Worm (Caenorhabditis elegans) whole organism, young adult: ENCODE results near the gene F58A6.1.

Source experiments
- B0019.2 ChIP-seq: fragments of 200-800 bp; sonication (Bioruptor generic); conservative IDR thresholded peaks from 2 replicates; pipeline ENCODE4 v1.3.6; 2022; ENCODE audit warnings: missing genetic modification reagents, missing genetic modification characterization, missing compliant biosample characterization
- F52B5.7 ChIP-seq: sonication (generic microtip); optimal IDR thresholded peaks from 2 replicates; lab custom pipeline; 2016; ENCODE audit warnings: mild to moderate bottlenecking, missing genetic modification characterization, missing compliant biosample characterization
- F57A8.1 ChIP-seq: fragments of 200-800 bp; sonication (Bioruptor generic); optimal IDR thresholded peaks from 2 replicates; lab custom pipeline; 2018; ENCODE audit warnings: mild to moderate bottlenecking, missing genetic modification characterization, moderate library complexity, missing compliant biosample characterization
- K12H6.12 ChIP-seq: fragments of 200-800 bp; sonication (Bioruptor generic); optimal IDR thresholded peaks from 2 replicates; lab custom pipeline; 2018; ENCODE audit warnings: mild to moderate bottlenecking, missing genetic modification characterization, missing compliant biosample characterization
- Y53F4B.3 ChIP-seq: fragments of 200-800 bp; sonication (Bioruptor generic); IDR thresholded peaks from 2 replicates; pipeline ENCODE4 v1.3.6; 2022; ENCODE audit warnings: missing genetic modification reagents, missing genetic modification characterization, missing compliant biosample characterization
- Y56A3A.18 ChIP-seq: fragments of 200-800 bp; sonication (Bioruptor generic); IDR thresholded peaks from 2 replicates; pipeline ENCODE4 v1.3.6; 2022; ENCODE audit warnings: missing genetic modification reagents, missing genetic modification characterization, missing compliant biosample characterization
- Y67H2A.10 ChIP-seq: fragments of 200-800 bp; sonication (Bioruptor generic); conservative IDR thresholded peaks from 2 replicates; pipeline ENCODE4 v1.3.6; 2022; ENCODE audit warnings: missing genetic modification reagents, missing genetic modification characterization, missing compliant biosample characterization
- attf-3 ChIP-seq: fragments of 200-800 bp; sonication (Bioruptor generic); conservative IDR thresholded peaks from 2 replicates; pipeline ENCODE4 v1.3.6; 2022; ENCODE audit warnings: missing genetic modification reagents, missing genetic modification characterization, missing compliant biosample characterization
- ccch-3 ChIP-seq: fragments of 200-800 bp; sonication (Bioruptor generic); optimal IDR thresholded peaks from 2 replicates; lab custom pipeline; 2018; ENCODE audit warnings: mild to moderate bottlenecking, missing genetic modification characterization, missing compliant biosample characterization
- cebp-1 ChIP-seq, 2 experiments: fragments of 200-800 bp in 1 of 2; sonication (Bioruptor generic) in 1 of 2; sonication (generic microtip) in 1 of 2; IDR thresholded peaks in 1 of 2; optimal IDR thresholded peaks in 1 of 2; 2 replicates each; pipeline versions ENCODE4 v1.3.6 to Lab custom; 2017 to 2022; ENCODE audit warnings: missing compliant biosample characterization in 2 of 2, missing genetic modification characterization in 2 of 2, mild to moderate bottlenecking in 1 of 2, missing genetic modification reagents in 1 of 2, moderate library complexity in 1 of 2
- ceh-100 ChIP-seq: fragments of 200-800 bp; sonication (Bioruptor generic); IDR thresholded peaks from 2 replicates; pipeline ENCODE4 v1.3.6; 2022; ENCODE audit warnings: missing genetic modification reagents, missing genetic modification characterization, missing compliant biosample characterization
- ceh-27 ChIP-seq: fragments of 200-800 bp; sonication (Bioruptor generic); optimal IDR thresholded peaks from 2 replicates; lab custom pipeline; 2018; ENCODE audit warnings: mild to moderate bottlenecking, missing genetic modification characterization, moderate library complexity, missing compliant biosample characterization
- ceh-91 ChIP-seq: fragments of 200-800 bp; sonication (Bioruptor generic); IDR thresholded peaks from 2 replicates; pipeline ENCODE4 v1.3.6; 2022; ENCODE audit warnings: missing genetic modification reagents, missing genetic modification characterization, missing compliant biosample characterization
- die-1 ChIP-seq: sonication (generic microtip); optimal IDR thresholded peaks from 2 replicates; lab custom pipeline; 2016; ENCODE audit warnings: missing genotype, mild to moderate bottlenecking, missing genetic modification characterization, missing compliant biosample characterization
- dox-1 ChIP-seq: fragments of 200-800 bp; sonication (Bioruptor generic); IDR thresholded peaks from 2 replicates; pipeline ENCODE4 v1.3.6; 2022; ENCODE audit warnings: missing genetic modification reagents, missing genetic modification characterization, missing compliant biosample characterization
- egrh-3 ChIP-seq: fragments of 200-800 bp; sonication (Bioruptor generic); IDR thresholded peaks from 2 replicates; pipeline ENCODE4 v1.3.6; 2022; ENCODE audit warnings: missing genetic modification reagents, missing genetic modification characterization, missing compliant biosample characterization
- ekl-4 ChIP-seq: fragments of 200-800 bp; sonication (Bioruptor generic); IDR thresholded peaks from 2 replicates; pipeline ENCODE4 v1.3.6; 2022; ENCODE audit warnings: missing genetic modification reagents, missing genetic modification characterization, missing compliant biosample characterization
- fkh-3 ChIP-seq: sonication (generic microtip); optimal IDR thresholded peaks from 2 replicates; lab custom pipeline; 2016; ENCODE audit warnings: mild to moderate bottlenecking, missing genetic modification characterization, missing compliant biosample characterization
- gei-17 ChIP-seq: fragments of 200-800 bp; sonication (Bioruptor generic); optimal IDR thresholded peaks from 2 replicates; lab custom pipeline; 2018; ENCODE audit warnings: mild to moderate bottlenecking, missing genetic modification characterization, missing compliant biosample characterization
- hlh-12 ChIP-seq: sonication (generic microtip); optimal IDR thresholded peaks from 2 replicates; lab custom pipeline; 2016; ENCODE audit warnings: missing genetic modification characterization, missing compliant biosample characterization
- hmg-20 ChIP-seq: fragments of 200-800 bp; sonication (Bioruptor generic); IDR thresholded peaks from 2 replicates; pipeline ENCODE4 v1.3.6; 2022; ENCODE audit warnings: missing genetic modification reagents, missing genetic modification characterization, missing compliant biosample characterization
- madf-10 ChIP-seq: sonication (generic microtip); optimal IDR thresholded peaks from 2 replicates; lab custom pipeline; 2016; ENCODE audit warnings: mild to moderate bottlenecking, missing genetic modification characterization, missing compliant biosample characterization
- mel-28 ChIP-seq: sonication (generic microtip); optimal IDR thresholded peaks from 2 replicates; lab custom pipeline; 2016; ENCODE audit warnings: borderline replicate concordance, mild to moderate bottlenecking, missing genetic modification characterization, missing compliant biosample characterization
- nhr-120 ChIP-seq: fragments of 200-800 bp; sonication (Bioruptor generic); IDR thresholded peaks from 2 replicates; pipeline ENCODE4 v1.3.6; 2022; ENCODE audit warnings: missing genetic modification characterization, missing compliant biosample characterization
- nhr-90 ChIP-seq: sonication (generic microtip); optimal IDR thresholded peaks from 2 replicates; lab custom pipeline; 2016; ENCODE audit warnings: missing genotype, mild to moderate bottlenecking, missing genetic modification characterization, missing compliant biosample characterization
- rec-8 ChIP-seq, 2 experiments: sonication (generic microtip); optimal IDR thresholded peaks; 2 replicates each; lab custom pipeline; 2016; ENCODE audit warnings: mild to moderate bottlenecking in 2 of 2, missing genetic modification characterization in 2 of 2, missing genetic modification reagents in 2 of 2, missing genotype in 2 of 2, missing biosample characterization in 1 of 2, missing compliant biosample characterization in 1 of 2, moderate library complexity in 1 of 2
- repo-1 ChIP-seq: sonication (generic microtip); optimal IDR thresholded peaks from 2 replicates; lab custom pipeline; 2017; ENCODE audit warnings: mild to moderate bottlenecking, missing genetic modification characterization, missing compliant biosample characterization
- snpc-1.3 ChIP-seq: sonication (generic microtip); optimal IDR thresholded peaks from 2 replicates; lab custom pipeline; 2017; ENCODE audit warnings: missing genetic modification characterization, mild to moderate bottlenecking, missing compliant biosample characterization, antibody characterized with exemption, moderate library complexity, missing genotype, missing genetic modification reagents; ENCODE audit not compliant: insufficient read depth
- snpc-4 ChIP-seq, 5 experiments: fragments of 150-350 bp in 1 of 5; sonication (generic microtip) in 4 of 5; optimal IDR thresholded peaks; 2 replicates each; lab custom pipeline; 2014 to 2018; ENCODE audit warnings: missing genetic modification characterization in 5 of 5, missing biosample characterization in 3 of 5, antibody characterized with exemption in 2 of 5, mild to moderate bottlenecking in 2 of 5, missing compliant biosample characterization in 2 of 5, missing genotype in 2 of 5, moderate library complexity in 2 of 5, missing genetic modification reagents in 1 of 5
- sptf-2 ChIP-seq: fragments of 200-800 bp; sonication (Bioruptor generic); optimal IDR thresholded peaks from 2 replicates; lab custom pipeline; 2018; ENCODE audit warnings: mild to moderate bottlenecking, missing genetic modification characterization, missing compliant biosample characterization
- tbx-9 ChIP-seq: sonication (generic microtip); optimal IDR thresholded peaks from 2 replicates; lab custom pipeline; 2016; ENCODE audit warnings: borderline replicate concordance, missing genetic modification characterization, inconsistent platforms, missing compliant biosample characterization
- tlf-1 ChIP-seq: fragments of 200-800 bp; sonication (Bioruptor generic); optimal IDR thresholded peaks from 2 replicates; lab custom pipeline; 2018; ENCODE audit warnings: mild to moderate bottlenecking, missing genetic modification characterization, missing compliant biosample characterization
- unc-62 ChIP-seq: fragments of 150-350 bp; optimal IDR thresholded peaks from 2 replicates; lab custom pipeline; 2014; ENCODE audit warnings: missing biosample characterization, missing genetic modification reagents, missing genetic modification characterization
- xnd-1 ChIP-seq: sonication (generic microtip); optimal IDR thresholded peaks from 2 replicates; lab custom pipeline; 2016; ENCODE audit warnings: missing genotype, missing genetic modification reagents, missing genetic modification characterization, missing compliant biosample characterization
- zim-3 ChIP-seq: sonication (generic microtip); optimal IDR thresholded peaks from 2 replicates; lab custom pipeline; 2017; ENCODE audit warnings: mild to moderate bottlenecking, missing genetic modification characterization, moderate library complexity, missing compliant biosample characterization
- ztf-26 ChIP-seq: sonication (generic microtip); optimal IDR thresholded peaks from 2 replicates; lab custom pipeline; 2017; ENCODE audit warnings: missing genetic modification characterization, missing compliant biosample characterization
- ztf-28 ChIP-seq: fragments of 200-800 bp; sonication (Bioruptor generic); IDR thresholded peaks from 2 replicates; pipeline ENCODE4 v1.3.6; 2022; ENCODE audit warnings: missing genetic modification reagents, missing genetic modification characterization, missing compliant biosample characterization
- ztf-6 ChIP-seq: fragments of 200-800 bp; sonication (Bioruptor generic); IDR thresholded peaks from 2 replicates; pipeline ENCODE4 v1.3.6; 2022; ENCODE audit warnings: missing genetic modification reagents, missing genetic modification characterization, missing compliant biosample characterization

The F58A6.1 gene

DNA sequence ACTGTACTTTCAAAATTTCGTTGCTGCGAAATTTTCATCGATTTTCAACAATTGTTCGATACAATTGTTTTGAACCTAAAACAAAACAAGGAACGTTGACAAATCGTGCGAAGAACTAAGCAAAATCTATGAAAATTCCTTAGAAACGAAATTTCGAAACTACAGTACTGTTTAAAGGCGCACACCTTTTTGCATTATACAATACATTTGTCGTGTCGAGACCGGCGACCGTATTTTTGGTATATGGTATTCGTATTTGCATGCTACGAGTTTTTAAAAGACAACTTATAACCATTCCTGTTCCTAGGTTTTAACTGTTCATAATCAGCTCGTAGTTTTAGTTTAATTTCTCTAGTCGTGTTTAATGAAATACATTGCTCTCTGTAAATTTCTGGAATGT is 35.9 kb downstream of the F58A6.1 start (continued):
- TF ChIP-seq egrh-3 (GFP tag; lab: Robert Waterston, UW), result no peak
- no peak for TF ChIP-seq fkh-3 (tag; lab: Kevin White, UChicago)
- no peak for TF ChIP-seq Y67H2A.10 (GFP tag; lab: Robert Waterston, UW)
- TF ChIP-seq ceh-100 (GFP tag; lab: Robert Waterston, UW), result 0 out of 2 replicates have a peak, but pooled peaks have one; percentile 18
- no peak for TF ChIP-seq F57A8.1 (GFP tag; lab: Kevin White, UChicago)
- no peak for TF ChIP-seq Y53F4B.3 (GFP tag; lab: Robert Waterston, UW)
- no peak for TF ChIP-seq tbx-9 (tag; lab: Kevin White, UChicago)
- no peak for TF ChIP-seq ztf-28 (GFP tag; lab: Robert Waterston, UW)
- peak; percentile 80 for TF ChIP-seq repo-1 (tag; lab: Kevin White, UChicago)
- no peak for TF ChIP-seq hmg-20 (GFP tag; lab: Robert Waterston, UW)
- no peak for TF ChIP-seq xnd-1 (tag; lab: Kevin White, UChicago)
- TF ChIP-seq sptf-2, result no peak
- no peak for TF ChIP-seq ceh-91 (GFP tag; lab: Robert Waterston, UW)
- no peak for TF ChIP-seq gei-17 (GFP tag; lab: Kevin White, UChicago)
- no peak for TF ChIP-seq snpc-4 (GFP tag; optimal IDR thresholded peaks at IDR 0.05; lab: Kevin White, UChicago)
- TF ChIP-seq snpc-4 (tag; optimal IDR thresholded peaks at IDR 0.05; lab: Kevin White, UChicago), result no peak
- TF ChIP-seq mel-28 (tag; lab: Kevin White, UChicago), result no peak
- TF ChIP-seq ztf-26, result no peak
- TF ChIP-seq nhr-120, result no peak
- TF ChIP-seq dox-1 (GFP tag; lab: Robert Waterston, UW), result no peak
- no peak for TF ChIP-seq attf-3 (GFP tag; lab: Robert Waterston, UW)
- TF ChIP-seq ztf-6, result no peak
- TF ChIP-seq unc-62, result no peak
- TF ChIP-seq F52B5.7 (tag; lab: Kevin White, UChicago), result no peak
- no peak for TF ChIP-seq snpc-1.3 (tag; lab: Kevin White, UChicago)
- no peak for TF ChIP-seq rec-8 (tag; optimal IDR thresholded peaks at IDR 0.05; lab: Kevin White, UChicago)
- peak; percentile 79; the same call in 1 of the 2 replicates for TF ChIP-seq Y56A3A.18
- TF ChIP-seq madf-10, result no peak
- peak; percentile 38; the same call in 1 of the 2 replicates for TF ChIP-seq ekl-4 (GFP tag; lab: Robert Waterston, UW)
- no peak for TF ChIP-seq ccch-3
- TF ChIP-seq nhr-90, result no peak
- no peak for TF ChIP-seq cebp-1 (GFP tag; IDR thresholded peaks at IDR 0.05; lab: Robert Waterston, UW)
- TF ChIP-seq cebp-1 (tag; optimal IDR thresholded peaks at IDR 0.05; lab: Kevin White, UChicago), result peak; percentile 18
- TF ChIP-seq zim-3 (tag; lab: Kevin White, UChicago), result no peak
- no peak for TF ChIP-seq K12H6.12
- no peak for TF ChIP-seq die-1 (tag; lab: Kevin White, UChicago)
- no peak for TF ChIP-seq tlf-1
- no peak for TF ChIP-seq ceh-27 (GFP tag; lab: Kevin White, UChicago)
- no peak for TF ChIP-seq hlh-12

DNA sequence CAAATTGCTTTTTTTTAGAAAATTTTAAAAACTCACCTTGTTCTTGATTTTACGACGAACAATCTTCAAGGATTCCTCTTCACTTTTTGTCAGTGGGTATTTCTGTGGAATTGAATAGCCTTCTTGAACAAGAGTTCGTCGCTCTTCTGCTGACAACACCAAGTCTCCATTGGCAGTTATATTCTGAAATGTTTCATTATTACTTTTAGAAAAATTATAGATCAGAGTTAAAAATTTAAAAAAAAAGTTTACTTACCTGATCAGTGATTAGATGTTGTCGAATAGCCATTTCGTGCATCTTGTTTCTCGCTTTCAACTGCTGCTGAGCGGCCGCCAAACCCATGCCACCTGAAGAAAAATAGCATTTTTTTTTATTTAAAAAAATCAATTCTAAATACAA is 37.6 kb downstream of the F58A6.1 start:
- TF ChIP-seq ekl-4 (GFP tag; lab: Robert Waterston, UW) (0 out of 2 replicates have a peak, but pooled peaks have one; percentile 13), B0019.2 (GFP tag; lab: Robert Waterston, UW) (no peak)
